Fruit fly (Drosophila melanogaster) whole organism, embryonic: ENCODE results near the gene Acsx1L.

ENCODE experiments used
- BtbVII ChIP-seq: fragments of 200-800 bp; sonication (Bioruptor generic); optimal IDR thresholded peaks from 3 replicates; lab custom pipeline; 2017; ENCODE audit warnings: missing biosample characterization, mild to moderate bottlenecking, missing genetic modification characterization
- Fer1 ChIP-seq: fragments of 200-800 bp; sonication (Bioruptor generic); optimal IDR thresholded peaks from 2 replicates; lab custom pipeline; 2017; ENCODE audit warnings: missing biosample characterization, mild to moderate bottlenecking, missing genetic modification characterization
- Gug ChIP-seq: fragments of 200-800 bp; sonication (Bioruptor generic); IDR thresholded peaks from 4 replicates; pipeline ENCODE4 v1.3.6; 2022; ENCODE audit warnings: missing biosample characterization, missing genetic modification characterization
- YL-1 ChIP-seq: fragments of 200-800 bp; sonication (Bioruptor generic); optimal IDR thresholded peaks from 3 replicates; lab custom pipeline; 2017; ENCODE audit warnings: missing biosample characterization, mild to moderate bottlenecking, missing genetic modification characterization
- cato ChIP-seq: fragments of 200-800 bp; sonication (Bioruptor generic); optimal IDR thresholded peaks from 2 replicates; lab custom pipeline; 2016; ENCODE audit warnings: missing biosample characterization, missing genetic modification characterization, borderline replicate concordance
- crc ChIP-seq: fragments of 200-800 bp; sonication (Bioruptor generic); optimal IDR thresholded peaks from 2 replicates; lab custom pipeline; 2016; ENCODE audit warnings: missing biosample characterization, missing genetic modification characterization
- cwo ChIP-seq: fragments of 200-800 bp; sonication (Bioruptor generic); optimal IDR thresholded peaks from 3 replicates; lab custom pipeline; 2017; ENCODE audit warnings: missing biosample characterization, missing genetic modification characterization, mild to moderate bottlenecking, moderate library complexity, missing genetic modification reagents
- gce ChIP-seq: fragments of 200-800 bp; sonication (Bioruptor generic); IDR thresholded peaks from 3 replicates; pipeline ENCODE4 v1.3.6; 2022; ENCODE audit warnings: missing biosample characterization, missing genetic modification characterization
- gfzf ChIP-seq: fragments of 200-800 bp; sonication (Bioruptor generic); optimal IDR thresholded peaks from 2 replicates; lab custom pipeline; 2016; ENCODE audit warnings: missing biosample characterization, mild to moderate bottlenecking, missing genetic modification characterization, moderate library complexity
- stc ChIP-seq: fragments of 200-800 bp; sonication (Bioruptor generic); IDR thresholded peaks from 2 replicates; pipeline ENCODE4 v1.3.6; 2022; ENCODE audit warnings: missing biosample characterization, missing genetic modification characterization
- usp ChIP-seq: fragments of >200 bp; optimal IDR thresholded peaks from 2 replicates; lab custom pipeline; 2017; ENCODE audit warnings: missing biosample characterization, missing genetic modification characterization
- zf30C ChIP-seq: fragments of 200-800 bp; sonication (Bioruptor generic); optimal IDR thresholded peaks from 3 replicates; lab custom pipeline; 2018; ENCODE audit warnings: missing biosample characterization, mild to moderate bottlenecking, missing genetic modification characterization

dm6 chr3R:19730953-19731482 lies 42.0 kb downstream of the Acsx1L start:
- TF ChIP-seq BtbVII (GFP tag; lab: Kevin White, UChicago) (no peak), YL-1 (GFP tag; lab: Kevin White, UChicago) (no peak), cato (GFP tag; lab: Kevin White, UChicago) (no peak), stc (GFP tag; lab: Robert Waterston, UW) (no peak), gce (GFP tag; lab: Robert Waterston, UW) (no peak), zf30C (GFP tag; lab: Kevin White, UChicago) (no peak), Fer1 (no peak), crc (GFP tag; lab: Kevin White, UChicago) (no peak), cwo (GFP tag; lab: Kevin White, UChicago) (no peak), usp (no peak), gfzf (GFP tag; lab: Kevin White, UChicago) (no peak), Gug (GFP tag; lab: Robert Waterston, UW) (no peak)
